Worm (Caenorhabditis elegans): ENCODE measurements around the gene F53G2.2.

F53G2.2 gene

DNA sequence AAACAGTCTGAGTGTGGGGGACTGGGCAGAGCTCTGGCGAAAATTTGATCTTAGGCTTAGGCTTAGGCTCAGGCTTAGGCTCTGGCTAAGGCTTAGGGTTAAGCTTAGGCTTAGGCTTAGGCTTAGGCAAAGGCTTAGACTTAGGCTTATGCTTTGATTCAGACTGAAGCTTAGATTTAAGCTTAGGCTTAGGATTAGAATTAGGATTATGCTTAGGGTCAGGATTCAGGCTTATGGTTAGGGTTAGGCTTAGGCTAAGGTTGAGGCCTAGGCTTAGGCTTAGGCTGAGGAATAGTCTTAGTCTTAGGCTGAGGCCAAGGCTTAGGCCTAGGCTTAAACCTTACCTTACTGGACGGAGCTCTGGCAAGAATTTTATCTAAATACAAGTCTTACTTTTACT lies 45.2 kb downstream of the F53G2.2 start:
- no peak for TF ChIP-seq zip-4 (GFP tag; optimal IDR thresholded peaks at IDR 0.05)
- TF ChIP-seq nhr-11 (tag; optimal IDR thresholded peaks at IDR 0.05), result no peak
- TF ChIP-seq elt-2 (tag; optimal IDR thresholded peaks at IDR 0.05), result no peak
- no peak for TF ChIP-seq Y116A8C.19 (tag; optimal IDR thresholded peaks at IDR 0.05; ENCODE audit: borderline replicate concordance)
- no peak for TF ChIP-seq nhr-84 (tag; optimal IDR thresholded peaks at IDR 0.05)

DNA sequence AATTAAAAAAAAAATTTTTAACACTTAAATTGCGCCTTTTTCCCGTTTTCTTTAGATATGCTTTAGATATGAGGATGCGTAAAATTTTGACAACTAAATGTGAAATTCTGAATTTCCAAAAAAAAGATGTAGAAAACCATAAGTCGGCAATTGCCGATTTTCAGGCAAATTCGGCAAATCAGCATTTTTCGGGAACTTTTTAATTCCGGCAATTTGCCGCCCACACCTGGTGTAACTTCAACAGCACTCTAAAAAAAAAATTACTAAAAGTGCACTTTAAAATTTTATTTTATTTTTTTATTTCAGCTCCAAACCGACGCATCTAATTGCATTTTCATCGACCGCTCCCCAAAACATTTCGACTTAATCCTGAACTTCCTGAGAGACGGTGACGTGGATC lies 48.8 kb downstream of the F53G2.2 start, which contains the start of gene K02F6.6:
TSS of gene K02F6.6 (plus strand) at position 301 of the 400 bp plus-strand sequence.
- TF ChIP-seq fos-1 (tag; optimal IDR thresholded peaks at IDR 0.05) (no peak), nhr-71 (tag; optimal IDR thresholded peaks at IDR 0.05) (no peak), nhr-90 (tag; optimal IDR thresholded peaks at IDR 0.05; ENCODE audit: poor library complexity) (no peak), nhr-77 (tag; optimal IDR thresholded peaks at IDR 0.05) (no peak), zip-4 (GFP tag; optimal IDR thresholded peaks at IDR 0.05) (no peak), ceh-90 (tag; optimal IDR thresholded peaks at IDR 0.05) (no peak), snu-23 (GFP tag; optimal IDR thresholded peaks at IDR 0.05) (no peak)

Measured in whole organism, L1 larva.